Worm (Caenorhabditis elegans) whole organism, late embryonic: ENCODE measurements around the gene srr-9.

Source experiments
- C08G9.2 ChIP-seq: sonication (generic microtip); optimal IDR thresholded peaks from 2 replicates; lab custom pipeline; 2016; ENCODE audit warnings: mild to moderate bottlenecking, missing genetic modification characterization, moderate library complexity, missing compliant biosample characterization
- C38D4.7 ChIP-seq: fragments of 200-800 bp; sonication (Bioruptor generic); optimal IDR thresholded peaks from 2 replicates; lab custom pipeline; 2018; ENCODE audit warnings: mild to moderate bottlenecking, missing genetic modification characterization, moderate library complexity, missing compliant biosample characterization
- F13H6.1 ChIP-seq: sonication (generic microtip); optimal IDR thresholded peaks from 2 replicates; lab custom pipeline; 2016; ENCODE audit warnings: missing genetic modification characterization, missing compliant biosample characterization
- K02D7.2 ChIP-seq: sonication (generic microtip); optimal IDR thresholded peaks from 2 replicates; lab custom pipeline; 2017; ENCODE audit warnings: mild to moderate bottlenecking, missing genetic modification characterization, missing compliant biosample characterization
- T23F11.4 ChIP-seq: fragments of 200-800 bp; sonication (Bioruptor generic); optimal IDR thresholded peaks from 2 replicates; lab custom pipeline; 2018; ENCODE audit warnings: mild to moderate bottlenecking, missing genetic modification characterization, missing compliant biosample characterization
- ahr-1 ChIP-seq: sonication (generic microtip); optimal IDR thresholded peaks from 2 replicates; lab custom pipeline; 2016; ENCODE audit warnings: missing genetic modification characterization, missing compliant biosample characterization
- ceh-19 ChIP-seq: fragments of 200-800 bp; sonication (Bioruptor generic); optimal IDR thresholded peaks from 2 replicates; lab custom pipeline; 2018; ENCODE audit warnings: mild to moderate bottlenecking, missing genetic modification characterization, missing compliant biosample characterization
- ceh-2 ChIP-seq: sonication (generic microtip); optimal IDR thresholded peaks from 2 replicates; lab custom pipeline; 2016; ENCODE audit warnings: missing genotype, missing genetic modification characterization, missing compliant biosample characterization
- ceh-24 ChIP-seq: sonication (generic microtip); optimal IDR thresholded peaks from 2 replicates; lab custom pipeline; 2016; ENCODE audit warnings: mild to moderate bottlenecking, missing genetic modification characterization, missing compliant biosample characterization
- ceh-31 ChIP-seq: sonication (generic microtip); optimal IDR thresholded peaks from 2 replicates; lab custom pipeline; 2016; ENCODE audit warnings: missing genetic modification characterization, missing compliant biosample characterization
- ceh-6 ChIP-seq: fragments of 200-800 bp; sonication (Bioruptor generic); optimal IDR thresholded peaks from 2 replicates; lab custom pipeline; 2018; ENCODE audit warnings: mild to moderate bottlenecking, missing genetic modification characterization, missing compliant biosample characterization
- che-1 ChIP-seq: sonication (generic microtip); optimal IDR thresholded peaks from 2 replicates; lab custom pipeline; 2016; ENCODE audit warnings: mild to moderate bottlenecking, missing genetic modification characterization, missing compliant biosample characterization
- elt-2 ChIP-seq: sonication (generic microtip); optimal IDR thresholded peaks from 2 replicates; lab custom pipeline; 2016; ENCODE audit warnings: missing genetic modification reagents, missing genetic modification characterization, missing compliant biosample characterization
- eyg-1 ChIP-seq: sonication (generic microtip); optimal IDR thresholded peaks from 2 replicates; lab custom pipeline; 2016; ENCODE audit warnings: missing genotype, missing genetic modification characterization, missing compliant biosample characterization
- fkh-10 ChIP-seq: fragments of 150-350 bp; optimal IDR thresholded peaks from 2 replicates; lab custom pipeline; 2014; ENCODE audit warnings: missing biosample characterization, missing genetic modification reagents, missing genetic modification characterization
- fkh-6 ChIP-seq: sonication (generic microtip); optimal IDR thresholded peaks from 2 replicates; lab custom pipeline; 2016; ENCODE audit warnings: missing genetic modification characterization, missing compliant biosample characterization
- gmeb-2 ChIP-seq: sonication (generic microtip); optimal IDR thresholded peaks from 2 replicates; lab custom pipeline; 2016; ENCODE audit warnings: missing genetic modification characterization, inconsistent platforms, missing compliant biosample characterization
- hlh-30 ChIP-seq: sonication (generic microtip); optimal IDR thresholded peaks from 2 replicates; lab custom pipeline; 2017; ENCODE audit warnings: antibody characterized with exemption, missing genetic modification characterization, missing compliant biosample characterization; ENCODE audit not compliant: insufficient read depth
- hlh-8 ChIP-seq: sonication (generic microtip); optimal IDR thresholded peaks from 2 replicates; lab custom pipeline; 2016; ENCODE audit warnings: missing genotype, missing genetic modification characterization, missing compliant biosample characterization
- lim-6 ChIP-seq: sonication (generic microtip); optimal IDR thresholded peaks from 2 replicates; lab custom pipeline; 2016; ENCODE audit warnings: missing genetic modification characterization, missing compliant biosample characterization
- lin-11 ChIP-seq: fragments of 200-800 bp; sonication (Bioruptor generic); optimal IDR thresholded peaks from 2 replicates; lab custom pipeline; 2018; ENCODE audit warnings: mild to moderate bottlenecking, missing genetic modification characterization, missing compliant biosample characterization
- madf-2 ChIP-seq: sonication (generic microtip); optimal IDR thresholded peaks from 2 replicates; lab custom pipeline; 2017; ENCODE audit warnings: missing genetic modification characterization, missing compliant biosample characterization
- nhr-11 ChIP-seq: fragments of 150-350 bp; optimal IDR thresholded peaks from 2 replicates; lab custom pipeline; 2014; ENCODE audit warnings: missing biosample characterization, missing genetic modification characterization
- pat-9 ChIP-seq: fragments of 200-800 bp; sonication (Bioruptor generic); optimal IDR thresholded peaks from 2 replicates; lab custom pipeline; 2018; ENCODE audit warnings: mild to moderate bottlenecking, missing genetic modification characterization, moderate library complexity, missing compliant biosample characterization
- pax-1 ChIP-seq: fragments of 150-350 bp; optimal IDR thresholded peaks from 2 replicates; lab custom pipeline; 2014; ENCODE audit warnings: missing biosample characterization, missing genetic modification characterization
- pha-2 ChIP-seq: sonication (generic microtip); optimal IDR thresholded peaks from 2 replicates; lab custom pipeline; 2017; ENCODE audit warnings: mild to moderate bottlenecking, missing genetic modification characterization, missing compliant biosample characterization
- pha-4 ChIP-seq: fragments of 150-350 bp; optimal IDR thresholded peaks from 2 replicates; lab custom pipeline; 2018; ENCODE audit warnings: missing biosample characterization, missing genetic modification reagents, missing genetic modification characterization
- pqm-1 ChIP-seq: sonication (generic microtip); optimal IDR thresholded peaks from 2 replicates; lab custom pipeline; 2016; ENCODE audit warnings: missing genetic modification characterization, missing compliant biosample characterization
- sdc-2 ChIP-seq: sonication (generic microtip); optimal IDR thresholded peaks from 2 replicates; lab custom pipeline; 2016; ENCODE audit warnings: missing genotype, missing genetic modification characterization, missing compliant biosample characterization
- sox-2 ChIP-seq: fragments of 200-800 bp; sonication (Bioruptor generic); IDR thresholded peaks from 2 replicates; pipeline ENCODE4 v1.3.6; 2022; ENCODE audit warnings: missing genetic modification reagents, missing genetic modification characterization, missing compliant biosample characterization
- syd-9 ChIP-seq: sonication (generic microtip); optimal IDR thresholded peaks from 2 replicates; lab custom pipeline; 2016; ENCODE audit warnings: mild to moderate bottlenecking, missing genetic modification characterization, moderate library complexity, missing compliant biosample characterization
- tbx-7 ChIP-seq: sonication (generic microtip); optimal IDR thresholded peaks from 2 replicates; lab custom pipeline; 2016; ENCODE audit warnings: missing genotype, missing genetic modification characterization, missing compliant biosample characterization
- ttx-3 ChIP-seq: sonication (generic microtip); optimal IDR thresholded peaks from 2 replicates; lab custom pipeline; 2016; ENCODE audit warnings: missing genetic modification reagents, missing genetic modification characterization, missing compliant biosample characterization
- unc-3 ChIP-seq, 2 experiments: fragments of 200-800 bp in 1 of 2; sonication (Bioruptor generic) in 1 of 2; sonication (generic microtip) in 1 of 2; conservative IDR thresholded peaks in 1 of 2; optimal IDR thresholded peaks in 1 of 2; 2 replicates each; pipeline versions ENCODE4 v1.3.6 to Lab custom; 2016 to 2022; ENCODE audit warnings: missing compliant biosample characterization in 2 of 2, missing genetic modification characterization in 2 of 2, missing genetic modification reagents in 1 of 2
- unc-42 ChIP-seq: sonication (generic microtip); optimal IDR thresholded peaks from 2 replicates; lab custom pipeline; 2016; ENCODE audit warnings: missing genotype, missing genetic modification characterization, missing compliant biosample characterization
- unc-55 ChIP-seq: sonication (generic microtip); optimal IDR thresholded peaks from 2 replicates; lab custom pipeline; 2017; ENCODE audit warnings: missing biosample characterization, missing genetic modification reagents, missing genetic modification characterization
- zip-5 ChIP-seq: sonication (generic microtip); optimal IDR thresholded peaks from 2 replicates; lab custom pipeline; 2016; ENCODE audit warnings: missing genetic modification characterization, missing compliant biosample characterization
- ztf-16 ChIP-seq: sonication (generic microtip); optimal IDR thresholded peaks from 2 replicates; lab custom pipeline; 2017; ENCODE audit warnings: missing genetic modification characterization, missing compliant biosample characterization

Gene srr-9

DNA sequence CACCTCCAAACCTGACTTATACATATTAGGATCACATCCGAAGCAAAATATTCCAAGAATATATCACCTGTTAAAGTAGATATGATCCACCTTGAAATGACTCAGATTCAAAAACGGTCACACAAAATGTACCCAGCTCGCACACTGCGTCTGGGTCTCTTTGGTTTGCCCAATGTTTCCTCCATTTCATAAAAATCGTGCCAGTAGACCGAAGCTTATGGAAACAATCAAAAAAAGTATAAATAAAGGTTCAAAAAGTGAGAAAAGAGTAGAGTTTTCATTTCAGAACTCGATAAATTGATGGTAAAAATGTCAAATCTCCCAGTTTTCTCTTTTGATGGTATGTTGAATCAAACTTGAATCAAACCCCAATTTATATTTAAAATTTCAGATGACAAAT is at the start of gene srr-9:
srr-9 (plus strand) TSS at position 301 of the 400 bp plus-strand sequence.
- no peak for TF ChIP-seq K02D7.2 (tag; lab: Kevin White, UChicago)
- no peak for TF ChIP-seq pqm-1 (tag; lab: Kevin White, UChicago)
- no peak for TF ChIP-seq che-1 (tag; lab: Kevin White, UChicago)
- TF ChIP-seq hlh-30 (tag; lab: Kevin White, UChicago) = no peak
- TF ChIP-seq C38D4.7 (GFP tag; lab: Kevin White, UChicago) = no peak
- TF ChIP-seq tbx-7 (tag; lab: Kevin White, UChicago) = no peak
- TF ChIP-seq elt-2 = no peak
- TF ChIP-seq eyg-1 (tag; lab: Kevin White, UChicago) = no peak
- TF ChIP-seq madf-2 = no peak
- no peak for TF ChIP-seq pax-1 (tag; lab: Kevin White, UChicago)

- no peak for TF ChIP-seq sdc-2 (tag; lab: Kevin White, UChicago)
- TF ChIP-seq pha-2 (tag; lab: Kevin White, UChicago) = no peak
- no peak for TF ChIP-seq fkh-6 (tag; lab: Kevin White, UChicago)
- TF ChIP-seq nhr-11 (tag; lab: Kevin White, UChicago) = no peak
- no peak for TF ChIP-seq gmeb-2 (tag; lab: Kevin White, UChicago)
- no peak for TF ChIP-seq syd-9
- no peak for TF ChIP-seq unc-42 (tag; lab: Kevin White, UChicago)
- TF ChIP-seq tbx-7 (tag; lab: Kevin White, UChicago) = no peak
- TF ChIP-seq zip-5 (tag; lab: Kevin White, UChicago) = no peak
- TF ChIP-seq sox-2 (GFP tag; lab: Robert Waterston, UW) = no peak
- no peak for TF ChIP-seq ceh-24 (tag; lab: Kevin White, UChicago)
- no peak for TF ChIP-seq T23F11.4 (GFP tag; lab: Kevin White, UChicago)
Observed at ce11 chrV:7689888-7690287, 47.9 kb upstream of the srr-9 start, which contains the start of gene C12D5.9. TSS of gene C12D5.9 (minus strand) at chrV:7689988.

ce11 chrV:7690637-7691036 is 47.2 kb upstream of the srr-9 start:
- TF ChIP-seq ahr-1 (tag; lab: Kevin White, UChicago) (no peak), C08G9.2 (no peak), ttx-3 (tag; lab: Kevin White, UChicago) (no peak), eyg-1 (tag; lab: Kevin White, UChicago) (no peak), fkh-6 (tag; lab: Kevin White, UChicago) (no peak), fkh-10 (GFP tag; lab: Kevin White, UChicago) (no peak), unc-3 (GFP tag; conservative IDR thresholded peaks at IDR 0.05; lab: Robert Waterston, UW) (no peak), unc-3 (tag; optimal IDR thresholded peaks at IDR 0.05; lab: Kevin White, UChicago) (no peak), ceh-31 (no peak), pax-1 (tag; lab: Kevin White, UChicago) (no peak), ztf-16 (no peak), ceh-19 (GFP tag; lab: Kevin White, UChicago) (no peak), pat-9 (tag; lab: Kevin White, UChicago) (no peak), lin-11 (no peak), pha-4 (tag; lab: Kevin White, UChicago) (no peak), unc-55 (no peak), ceh-2 (tag; lab: Kevin White, UChicago) (no peak), gmeb-2 (tag; lab: Kevin White, UChicago) (no peak), F13H6.1 (no peak)
- TF ChIP-seq, all 69 proteins: peak for 0

DNA sequence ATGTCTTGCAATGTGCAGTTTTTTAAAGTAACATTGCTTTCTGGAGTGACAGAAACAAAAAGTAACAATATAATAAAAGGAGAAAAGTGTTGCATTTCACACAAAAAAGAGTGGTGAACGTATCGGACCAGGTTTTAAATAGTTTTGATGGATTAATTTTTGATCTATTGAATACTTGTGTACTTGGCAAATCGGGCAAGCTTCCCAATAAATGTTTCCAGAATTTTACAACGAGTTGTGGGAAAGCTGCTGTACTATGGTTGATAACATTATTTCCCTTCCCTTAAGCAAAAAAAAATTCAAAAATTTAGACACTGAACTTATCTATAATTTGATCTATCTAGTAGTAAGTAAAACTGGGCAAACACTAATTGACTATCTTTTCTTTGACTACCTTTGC is 44.4 kb upstream of the srr-9 start, which contains the start of gene C12D5.10:
C12D5.10 (minus strand) TSS at position 101 of the 400 bp plus-strand sequence.
- no peak for TF ChIP-seq ceh-6 (GFP tag; lab: Kevin White, UChicago)
- no peak for TF ChIP-seq syd-9
- no peak for TF ChIP-seq zip-5 (tag; lab: Kevin White, UChicago)
- no peak for TF ChIP-seq lim-6 (tag; lab: Kevin White, UChicago)
- no peak for TF ChIP-seq C38D4.7 (GFP tag; lab: Kevin White, UChicago)
- TF ChIP-seq hlh-8 (tag; lab: Kevin White, UChicago) = no peak
- TF ChIP-seq K02D7.2 (tag; lab: Kevin White, UChicago) = no peak
